Worm (Caenorhabditis elegans) whole organism, young adult: ENCODE data around the gene Y56A3A.22.

Source experiments
- F57A8.1 ChIP-seq: fragments of 200-800 bp; sonication (Bioruptor generic); optimal IDR thresholded peaks from 2 replicates; lab custom pipeline; 2018; ENCODE audit warnings: mild to moderate bottlenecking, missing genetic modification characterization, moderate library complexity, missing compliant biosample characterization
- K12H6.12 ChIP-seq: fragments of 200-800 bp; sonication (Bioruptor generic); optimal IDR thresholded peaks from 2 replicates; lab custom pipeline; 2018; ENCODE audit warnings: mild to moderate bottlenecking, missing genetic modification characterization, missing compliant biosample characterization
- ZK185.1 ChIP-seq: sonication (generic microtip); optimal IDR thresholded peaks from 2 replicates; lab custom pipeline; 2016; ENCODE audit warnings: mild to moderate bottlenecking, missing genetic modification characterization, missing compliant biosample characterization; ENCODE audit not compliant: poor library complexity, severe bottlenecking
- aptf-3 ChIP-seq: fragments of 200-800 bp; sonication (Bioruptor generic); IDR thresholded peaks from 2 replicates; pipeline ENCODE4 v1.3.6; 2022; ENCODE audit warnings: missing genetic modification characterization, missing compliant biosample characterization
- cebp-1 ChIP-seq, 2 experiments: fragments of 200-800 bp in 1 of 2; sonication (Bioruptor generic) in 1 of 2; sonication (generic microtip) in 1 of 2; IDR thresholded peaks in 1 of 2; optimal IDR thresholded peaks in 1 of 2; 2 replicates each; pipeline versions ENCODE4 v1.3.6 to Lab custom; 2017 to 2022; ENCODE audit warnings: missing compliant biosample characterization in 2 of 2, missing genetic modification characterization in 2 of 2, mild to moderate bottlenecking in 1 of 2, missing genetic modification reagents in 1 of 2, moderate library complexity in 1 of 2
- egrh-3 ChIP-seq: fragments of 200-800 bp; sonication (Bioruptor generic); IDR thresholded peaks from 2 replicates; pipeline ENCODE4 v1.3.6; 2022; ENCODE audit warnings: missing genetic modification reagents, missing genetic modification characterization, missing compliant biosample characterization
- hmg-1.2 ChIP-seq: fragments of 200-800 bp; sonication (Bioruptor generic); IDR thresholded peaks from 2 replicates; pipeline ENCODE4 v1.3.6; 2022; ENCODE audit warnings: missing genetic modification reagents, missing genetic modification characterization, missing compliant biosample characterization
- hmg-20 ChIP-seq: fragments of 200-800 bp; sonication (Bioruptor generic); IDR thresholded peaks from 2 replicates; pipeline ENCODE4 v1.3.6; 2022; ENCODE audit warnings: missing genetic modification reagents, missing genetic modification characterization, missing compliant biosample characterization
- let-607 ChIP-seq, 2 experiments: fragments of 200-800 bp in 1 of 2; sonication (Bioruptor generic) in 1 of 2; sonication (generic microtip) in 1 of 2; optimal IDR thresholded peaks; 2 replicates each; lab custom pipeline; 2016 to 2018; ENCODE audit warnings: mild to moderate bottlenecking in 2 of 2, missing compliant biosample characterization in 2 of 2, missing genetic modification characterization in 2 of 2, moderate library complexity in 2 of 2, missing genotype in 1 of 2
- lin-35 ChIP-seq, 3 experiments: fragments of 150-350 bp in 2 of 3; sonication (generic microtip) in 1 of 3; optimal IDR thresholded peaks; 2 replicates each; lab custom pipeline; 2014 to 2018; ENCODE audit warnings: missing biosample characterization in 3 of 3, missing genetic modification characterization in 3 of 3, missing genetic modification reagents in 3 of 3
- lsy-27 ChIP-seq: sonication (generic microtip); optimal IDR thresholded peaks from 2 replicates; lab custom pipeline; 2017; ENCODE audit warnings: missing genetic modification characterization, mild to moderate bottlenecking, missing compliant biosample characterization, antibody characterized with exemption, missing genotype, borderline replicate concordance; ENCODE audit not compliant: insufficient read depth
- madf-3 ChIP-seq: fragments of 200-800 bp; sonication (Bioruptor generic); IDR thresholded peaks from 2 replicates; pipeline ENCODE4 v1.3.6; 2022; ENCODE audit warnings: missing genetic modification reagents, missing genetic modification characterization, missing compliant biosample characterization
- nfyb-1 ChIP-seq: fragments of 200-800 bp; sonication (Bioruptor generic); IDR thresholded peaks from 2 replicates; pipeline ENCODE4 v1.3.6; 2022; ENCODE audit warnings: missing genetic modification reagents, missing genetic modification characterization, missing compliant biosample characterization
- nhr-80 ChIP-seq: sonication (generic microtip); optimal IDR thresholded peaks from 2 replicates; lab custom pipeline; 2016; ENCODE audit warnings: missing genetic modification characterization, missing compliant biosample characterization
- snpc-1.3 ChIP-seq: sonication (generic microtip); optimal IDR thresholded peaks from 2 replicates; lab custom pipeline; 2017; ENCODE audit warnings: missing genetic modification characterization, mild to moderate bottlenecking, missing compliant biosample characterization, antibody characterized with exemption, moderate library complexity, missing genotype, missing genetic modification reagents; ENCODE audit not compliant: insufficient read depth
- snpc-3.4 ChIP-seq: sonication (generic microtip); optimal IDR thresholded peaks from 2 replicates; lab custom pipeline; 2017; ENCODE audit warnings: missing genetic modification characterization, mild to moderate bottlenecking, missing compliant biosample characterization, antibody characterized with exemption, moderate library complexity, missing genotype, missing genetic modification reagents
- snpc-4 ChIP-seq, 5 experiments: fragments of 150-350 bp in 1 of 5; sonication (generic microtip) in 4 of 5; optimal IDR thresholded peaks; 2 replicates each; lab custom pipeline; 2014 to 2018; ENCODE audit warnings: missing genetic modification characterization in 5 of 5, missing biosample characterization in 3 of 5, antibody characterized with exemption in 2 of 5, mild to moderate bottlenecking in 2 of 5, missing compliant biosample characterization in 2 of 5, missing genotype in 2 of 5, moderate library complexity in 2 of 5, missing genetic modification reagents in 1 of 5
- tbx-9 ChIP-seq: sonication (generic microtip); optimal IDR thresholded peaks from 2 replicates; lab custom pipeline; 2016; ENCODE audit warnings: borderline replicate concordance, missing genetic modification characterization, inconsistent platforms, missing compliant biosample characterization
- zfh-2 ChIP-seq: fragments of 200-800 bp; sonication (Bioruptor generic); conservative IDR thresholded peaks from 2 replicates; pipeline ENCODE4 v1.3.6; 2022; ENCODE audit warnings: missing genetic modification reagents, missing genetic modification characterization, missing compliant biosample characterization
- ztf-18 ChIP-seq: sonication (generic microtip); optimal IDR thresholded peaks from 2 replicates; lab custom pipeline; 2016; ENCODE audit warnings: missing genotype, mild to moderate bottlenecking, missing genetic modification characterization, missing compliant biosample characterization
- ztf-25 ChIP-seq: fragments of 200-800 bp; sonication (Bioruptor generic); IDR thresholded peaks from 2 replicates; pipeline ENCODE4 v1.3.6; 2022; ENCODE audit warnings: missing genetic modification reagents, missing genetic modification characterization, missing compliant biosample characterization
- ztf-3 ChIP-seq: fragments of 200-800 bp; sonication (Bioruptor generic); optimal IDR thresholded peaks from 2 replicates; lab custom pipeline; 2018; ENCODE audit warnings: mild to moderate bottlenecking, missing genetic modification characterization, missing compliant biosample characterization

Gene Y56A3A.22

DNA sequence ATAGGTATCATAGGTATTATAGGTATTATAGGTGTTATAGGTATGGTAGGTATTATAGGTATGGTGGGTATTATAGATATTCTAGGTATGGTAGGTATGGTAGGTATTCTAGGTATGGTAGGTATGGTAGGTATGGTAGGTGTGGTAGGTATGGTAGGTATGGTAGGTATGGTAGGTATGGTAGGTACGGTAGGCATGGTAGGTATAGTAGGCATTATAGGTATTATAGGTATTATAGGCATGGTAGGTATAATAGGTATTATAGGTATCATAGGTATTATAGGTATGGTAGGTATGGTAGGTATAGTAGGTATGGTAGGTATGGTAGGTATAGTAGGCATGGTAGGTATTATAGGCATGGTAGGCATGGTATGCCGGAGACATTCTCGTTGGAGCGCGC is 10.5 kb downstream of the Y56A3A.22 start:
- TF ChIP-seq madf-3: 0 out of 2 replicates have a peak, but pooled peaks have one; percentile 58
- no peak for TF ChIP-seq tbx-9 (tag; lab: Kevin White, UChicago)

ce11 chrIII:11933539-11933938 is 12.0 kb downstream of the Y56A3A.22 start, which contains the start of gene dolk-1:
Gene dolk-1, minus strand, starts transcription at chrIII:11933639.
- TF ChIP-seq cebp-1 (GFP tag; IDR thresholded peaks at IDR 0.05; lab: Robert Waterston, UW) (no peak), cebp-1 (tag; optimal IDR thresholded peaks at IDR 0.05; lab: Kevin White, UChicago) (peak; percentile 31), ztf-25 (GFP tag; lab: Robert Waterston, UW) (no peak)

DNA sequence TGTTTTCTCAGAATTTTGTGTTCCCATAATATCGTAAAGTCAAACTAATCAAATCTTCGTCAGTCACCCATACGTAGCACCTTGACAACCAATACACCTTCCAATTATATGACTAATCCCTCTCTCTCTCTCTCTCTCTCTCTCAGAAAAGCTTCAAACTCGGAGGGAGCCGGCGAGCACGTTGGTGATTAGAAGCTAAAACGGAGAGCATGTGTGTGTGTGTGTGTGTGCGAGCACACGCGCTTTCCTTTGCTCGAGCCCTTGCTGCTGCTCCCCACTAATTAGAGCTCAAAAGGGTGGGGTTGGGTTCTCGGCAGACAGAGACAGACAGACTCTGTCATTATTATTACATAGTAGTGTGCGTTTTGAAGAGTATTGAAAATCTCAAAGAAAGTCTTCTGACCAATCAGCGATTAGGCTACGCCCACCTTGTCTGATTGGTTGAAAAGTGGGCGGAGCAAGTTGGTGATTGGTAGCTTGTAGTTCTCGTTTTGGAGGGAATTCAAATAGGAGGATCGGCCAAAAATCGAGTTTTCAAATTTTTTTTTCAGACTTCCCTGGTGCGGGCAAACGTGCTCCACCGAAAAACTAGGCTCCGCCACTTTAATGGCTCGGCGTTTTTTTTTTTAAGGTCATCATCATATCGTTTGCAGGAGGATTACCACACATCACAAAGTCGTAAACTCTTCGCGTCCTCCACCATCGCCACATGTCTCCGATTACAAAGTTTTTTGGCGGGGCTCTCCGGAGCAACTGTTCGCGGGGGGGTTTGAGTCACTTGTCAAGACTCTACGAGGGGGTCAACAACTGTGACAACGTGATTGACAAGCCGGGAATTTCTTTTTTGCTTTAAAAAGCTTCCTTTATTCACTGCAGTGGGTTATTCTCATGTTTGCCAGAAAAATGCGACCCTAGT is 13.8 kb downstream of the Y56A3A.22 start:
- TF ChIP-seq ztf-25 (GFP tag; lab: Robert Waterston, UW): no peak
- peak; percentile 83 for TF ChIP-seq nfyb-1 (GFP tag; lab: Robert Waterston, UW)
- TF ChIP-seq nhr-80 (tag; lab: Kevin White, UChicago): no peak
- no peak for TF ChIP-seq ztf-3

- TF ChIP-seq cebp-1 (GFP tag; IDR thresholded peaks at IDR 0.05; lab: Robert Waterston, UW) (peak; percentile 22; the same call in 1 of the 2 replicates), cebp-1 (tag; optimal IDR thresholded peaks at IDR 0.05; lab: Kevin White, UChicago) (peak; percentile 3), zfh-2 (peak; percentile 88), hmg-1.2 (GFP tag; lab: Robert Waterston, UW) (peak; percentile 53; the same call in 1 of the 2 replicates), aptf-3 (GFP tag; lab: Robert Waterston, UW) (no peak), K12H6.12 (tag; lab: Kevin White, UChicago) (peak; percentile 38), snpc-4 (GFP tag; optimal IDR thresholded peaks at IDR 0.05; lab: Kevin White, UChicago) (peak; percentile 17), snpc-4 (tag; optimal IDR thresholded peaks at IDR 0.05; lab: Kevin White, UChicago) (peak in 3 of 4 experiments; percentile 29 to 48 (median 38))
Observed at ce11 chrIII:11935948-11936280, 14.4 kb downstream of the Y56A3A.22 start.

ce11 chrIII:11936668-11937276 is 15.3 kb downstream of the Y56A3A.22 start:
- TF ChIP-seq ztf-18 (tag; lab: Kevin White, UChicago) (no peak), let-607 (tag; optimal IDR thresholded peaks at IDR 0.05; lab: Kevin White, UChicago) (no peak), ztf-25 (GFP tag; lab: Robert Waterston, UW) (no peak), snpc-3.4 (tag; lab: Kevin White, UChicago) (no peak), lsy-27 (tag; lab: Kevin White, UChicago) (no peak), zfh-2 (peak; percentile 87), ZK185.1 (no peak), F57A8.1 (GFP tag; lab: Kevin White, UChicago) (no peak), snpc-1.3 (tag; lab: Kevin White, UChicago) (no peak), egrh-3 (peak; percentile 59; the same call in 1 of the 2 replicates), hmg-20 (GFP tag; lab: Robert Waterston, UW) (no peak)
- TF ChIP-seq, all 124 proteins: peak for 2

ce11 chrIII:11937911-11938310 is 16.4 kb downstream of the Y56A3A.22 start:
- TF ChIP-seq lin-35 (GFP tag; optimal IDR thresholded peaks at IDR 0.05; lab: Kevin White, UChicago) (no peak), zfh-2 (0 out of 2 replicates have a peak, but pooled peaks have one; percentile 22)
